Fruit fly (Drosophila melanogaster): ENCODE measurements around the gene RFeSP.

RFeSP gene

dm6 chr2L:1646499-1646898, 32.5 kb upstream of the RFeSP start (continued):
- TF ChIP-seq Dfd (GFP tag; optimal IDR thresholded peaks at IDR 0.05) (no peak), ERR (GFP tag; optimal IDR thresholded peaks at IDR 0.05) (no peak), sens (GFP tag) (peak; percentile 91), amos (GFP tag; IDR thresholded peaks at IDR 0.05; ENCODE audit: partially characterized antibody) (no peak), CG13296 (GFP tag; optimal IDR thresholded peaks at IDR 0.05) (no peak), ab (GFP tag; optimal IDR thresholded peaks at IDR 0.05) (no peak), CG11398 (GFP tag; optimal IDR thresholded peaks at IDR 0.05) (no peak), dysf (GFP tag; IDR thresholded peaks at IDR 0.05) (0 out of 3 replicates have a peak, but pooled peaks have one; percentile 23), Xrp1 (GFP tag; IDR thresholded peaks at IDR 0.05) (peak; percentile 63; the same call in 1 of the 2 replicates), tgo (GFP tag; IDR thresholded peaks at IDR 0.05) (no peak), ttk (GFP tag; IDR thresholded peaks at IDR 0.05) (no peak), chm (GFP tag; IDR thresholded peaks at IDR 0.05) (0 out of 2 replicates have a peak, but pooled peaks have one; percentile 55), CG11695 (GFP tag; IDR thresholded peaks at IDR 0.05) (no peak), HLH4C (GFP tag; IDR thresholded peaks at IDR 0.05; ENCODE audit: partially characterized antibody) (no peak), pnt (GFP tag; optimal IDR thresholded peaks at IDR 0.05) (no peak), Lpt (GFP tag; optimal IDR thresholded peaks at IDR 0.05) (no peak), CG15011 (GFP tag; optimal IDR thresholded peaks at IDR 0.05) (no peak), chif (GFP tag; optimal IDR thresholded peaks at IDR 0.05) (peak in 1 of 2 experiments; percentile 12), nerfin-2 (GFP tag; IDR thresholded peaks at IDR 0.05; ENCODE audit: partially characterized antibody) (no peak), Ets97D (GFP tag; optimal IDR thresholded peaks at IDR 0.05) (no peak), trh (GFP tag; optimal IDR thresholded peaks at IDR 0.05) (no peak), CG7556 (GFP tag; optimal IDR thresholded peaks at IDR 0.05) (peak; percentile 25), zfh1 (GFP tag; IDR thresholded peaks at IDR 0.05) (no peak), salm (tag; optimal IDR thresholded peaks at IDR 0.05) (no peak), gce (GFP tag; IDR thresholded peaks at IDR 0.05) (no peak), H15 (GFP tag; IDR thresholded peaks at IDR 0.05) (no peak), fru (optimal IDR thresholded peaks at IDR 0.05) (no peak), CTCF (GFP tag; optimal IDR thresholded peaks at IDR 0.05) (no peak), Nf-YA (GFP tag; IDR thresholded peaks at IDR 0.05) (no peak), lov (optimal IDR thresholded peaks at IDR 0.05) (no peak), lov (GFP tag; IDR thresholded peaks at IDR 0.05) (no peak), fd96Cb (tag; optimal IDR thresholded peaks at IDR 0.05) (peak; percentile 49), CHES-1-like (GFP tag; optimal IDR thresholded peaks at IDR 0.05) (no peak), da (GFP tag; optimal IDR thresholded peaks at IDR 0.05) (no peak), Ada2b (GFP tag; IDR thresholded peaks at IDR 0.05) (no peak), emc (GFP tag; optimal IDR thresholded peaks at IDR 0.05) (no peak), CG1647 (GFP tag; optimal IDR thresholded peaks at IDR 0.05) (no peak), HmgZ (tag; optimal IDR thresholded peaks at IDR 0.05) (no peak), dm (GFP tag; optimal IDR thresholded peaks at IDR 0.05) (no peak), Sox100B (GFP tag; optimal IDR thresholded peaks at IDR 0.05) (peak; percentile 39), CG18011 (GFP tag; optimal IDR thresholded peaks at IDR 0.05) (no peak), CG7928 (GFP tag; optimal IDR thresholded peaks at IDR 0.05) (no peak), CG31365 (tag; optimal IDR thresholded peaks at IDR 0.05) (peak; percentile 17), Hsf (GFP tag; optimal IDR thresholded peaks at IDR 0.05) (no peak), CG7839 (tag; optimal IDR thresholded peaks at IDR 0.05) (peak; percentile 28), scrt (GFP tag; optimal IDR thresholded peaks at IDR 0.05) (no peak), Usf (GFP tag; optimal IDR thresholded peaks at IDR 0.05) (no peak), ham (GFP tag; IDR thresholded peaks at IDR 0.05) (no peak), caup (GFP tag; optimal IDR thresholded peaks at IDR 0.05; ENCODE audit: severe bottlenecking) (no peak), CG14860 (GFP tag; IDR thresholded peaks at IDR 0.05; ENCODE audit: partially characterized antibody) (no peak), jigr1 (GFP tag; IDR thresholded peaks at IDR 0.05) (no peak), psq (GFP tag; optimal IDR thresholded peaks at IDR 0.05) (no peak), repo (GFP tag; optimal IDR thresholded peaks at IDR 0.05) (no peak), CG10147 (GFP tag; optimal IDR thresholded peaks at IDR 0.05) (no peak)

All from whole organism, embryonic.